Worm (Caenorhabditis elegans) whole organism, young adult: ENCODE data around the gene F16B12.6.

Experiments used
- B0019.2 ChIP-seq: fragments of 200-800 bp; sonication (Bioruptor generic); conservative IDR thresholded peaks from 2 replicates; pipeline ENCODE4 v1.3.6; 2022; ENCODE audit warnings: missing genetic modification reagents, missing genetic modification characterization, missing compliant biosample characterization
- B0035.1 ChIP-seq: sonication (generic microtip); optimal IDR thresholded peaks from 2 replicates; lab custom pipeline; 2016; ENCODE audit warnings: missing genetic modification characterization, mild to moderate bottlenecking, missing compliant biosample characterization, missing genotype, missing genetic modification reagents
- C17E4.6 ChIP-seq: fragments of 200-800 bp; sonication (Bioruptor generic); IDR thresholded peaks from 2 replicates; pipeline ENCODE4 v1.3.6; 2022; ENCODE audit warnings: missing genetic modification reagents, missing genetic modification characterization, missing compliant biosample characterization
- F22D6.2 ChIP-seq: sonication (generic microtip); optimal IDR thresholded peaks from 2 replicates; lab custom pipeline; 2016; ENCODE audit warnings: mild to moderate bottlenecking, missing genetic modification characterization, missing compliant biosample characterization
- F49E8.2 ChIP-seq: sonication (generic microtip); optimal IDR thresholded peaks from 3 replicates; lab custom pipeline; 2017; ENCODE audit warnings: missing genetic modification characterization, mild to moderate bottlenecking, missing compliant biosample characterization, antibody characterized with exemption, moderate library complexity; ENCODE audit not compliant: insufficient read depth
- F52B5.7 ChIP-seq: sonication (generic microtip); optimal IDR thresholded peaks from 2 replicates; lab custom pipeline; 2016; ENCODE audit warnings: mild to moderate bottlenecking, missing genetic modification characterization, missing compliant biosample characterization
- F57A8.1 ChIP-seq: fragments of 200-800 bp; sonication (Bioruptor generic); optimal IDR thresholded peaks from 2 replicates; lab custom pipeline; 2018; ENCODE audit warnings: mild to moderate bottlenecking, missing genetic modification characterization, moderate library complexity, missing compliant biosample characterization
- Y53F4B.3 ChIP-seq: fragments of 200-800 bp; sonication (Bioruptor generic); IDR thresholded peaks from 2 replicates; pipeline ENCODE4 v1.3.6; 2022; ENCODE audit warnings: missing genetic modification reagents, missing genetic modification characterization, missing compliant biosample characterization
- Y53G8AR.9 ChIP-seq: fragments of 200-800 bp; sonication (Bioruptor generic); conservative IDR thresholded peaks from 2 replicates; pipeline ENCODE4 v1.3.6; 2022; ENCODE audit warnings: missing genetic modification reagents, missing genetic modification characterization, missing compliant biosample characterization
- Y56A3A.18 ChIP-seq: fragments of 200-800 bp; sonication (Bioruptor generic); IDR thresholded peaks from 2 replicates; pipeline ENCODE4 v1.3.6; 2022; ENCODE audit warnings: missing genetic modification reagents, missing genetic modification characterization, missing compliant biosample characterization
- Y79H2A.3 ChIP-seq: fragments of 200-800 bp; sonication (Bioruptor generic); conservative IDR thresholded peaks from 2 replicates; pipeline ENCODE4 v1.3.6; 2022; ENCODE audit warnings: missing genetic modification reagents, missing genetic modification characterization, missing compliant biosample characterization
- Y95B8A.8 ChIP-seq: fragments of 200-800 bp; sonication (Bioruptor generic); IDR thresholded peaks from 2 replicates; pipeline ENCODE4 v1.3.6; 2022; ENCODE audit warnings: missing genetic modification reagents, missing genetic modification characterization, missing compliant biosample characterization
- ama-1 ChIP-seq, 3 experiments: fragments of 150-350 bp in 1 of 3; sonication (generic microtip) in 2 of 3; optimal IDR thresholded peaks; 2 replicates each; lab custom pipeline; 2014 to 2018; ENCODE audit warnings: missing biosample characterization in 2 of 3, missing genetic modification characterization in 2 of 3, missing genetic modification reagents in 2 of 3
- atf-7 ChIP-seq: sonication (generic microtip); optimal IDR thresholded peaks from 2 replicates; lab custom pipeline; 2017; ENCODE audit warnings: mild to moderate bottlenecking, missing genetic modification characterization, missing compliant biosample characterization
- attf-3 ChIP-seq: fragments of 200-800 bp; sonication (Bioruptor generic); conservative IDR thresholded peaks from 2 replicates; pipeline ENCODE4 v1.3.6; 2022; ENCODE audit warnings: missing genetic modification reagents, missing genetic modification characterization, missing compliant biosample characterization
- attf-5 ChIP-seq: fragments of 200-800 bp; sonication (Bioruptor generic); optimal IDR thresholded peaks from 2 replicates; lab custom pipeline; 2018; ENCODE audit warnings: mild to moderate bottlenecking, missing genetic modification characterization, missing compliant biosample characterization
- attf-6 ChIP-seq: fragments of 200-800 bp; sonication (Bioruptor generic); IDR thresholded peaks from 2 replicates; pipeline ENCODE4 v1.3.6; 2022; ENCODE audit warnings: missing genetic modification reagents, missing genetic modification characterization, missing compliant biosample characterization
- cebp-2 ChIP-seq: fragments of 200-800 bp; sonication (Bioruptor generic); IDR thresholded peaks from 2 replicates; pipeline ENCODE4 v1.3.6; 2022; ENCODE audit warnings: missing genetic modification characterization, missing compliant biosample characterization
- ceh-58 ChIP-seq: fragments of 200-800 bp; sonication (Bioruptor generic); IDR thresholded peaks from 2 replicates; pipeline ENCODE4 v1.3.6; 2022; ENCODE audit warnings: missing genetic modification characterization, missing compliant biosample characterization
- dpl-1 ChIP-seq: fragments of 150-350 bp; optimal IDR thresholded peaks from 2 replicates; lab custom pipeline; 2014; ENCODE audit warnings: missing biosample characterization, missing genetic modification reagents, missing genetic modification characterization
- efl-1 ChIP-seq: fragments of 150-350 bp; optimal IDR thresholded peaks from 2 replicates; lab custom pipeline; 2014; ENCODE audit warnings: missing biosample characterization, missing genetic modification reagents, missing genetic modification characterization
- egl-44 ChIP-seq: fragments of 200-800 bp; sonication (Bioruptor generic); IDR thresholded peaks from 2 replicates; pipeline ENCODE4 v1.3.6; 2022; ENCODE audit warnings: missing genetic modification reagents, missing genetic modification characterization, missing compliant biosample characterization
- gei-17 ChIP-seq: fragments of 200-800 bp; sonication (Bioruptor generic); optimal IDR thresholded peaks from 2 replicates; lab custom pipeline; 2018; ENCODE audit warnings: mild to moderate bottlenecking, missing genetic modification characterization, missing compliant biosample characterization
- hmg-1.2 ChIP-seq: fragments of 200-800 bp; sonication (Bioruptor generic); IDR thresholded peaks from 2 replicates; pipeline ENCODE4 v1.3.6; 2022; ENCODE audit warnings: missing genetic modification reagents, missing genetic modification characterization, missing compliant biosample characterization
- hmg-20 ChIP-seq: fragments of 200-800 bp; sonication (Bioruptor generic); IDR thresholded peaks from 2 replicates; pipeline ENCODE4 v1.3.6; 2022; ENCODE audit warnings: missing genetic modification reagents, missing genetic modification characterization, missing compliant biosample characterization
- hsf-1 ChIP-seq: fragments of 200-800 bp; sonication (Bioruptor generic); IDR thresholded peaks from 2 replicates; pipeline ENCODE4 v1.3.6; 2022; ENCODE audit warnings: missing genetic modification reagents, missing genetic modification characterization, missing compliant biosample characterization
- let-526 ChIP-seq: fragments of 200-800 bp; sonication (Bioruptor generic); IDR thresholded peaks from 2 replicates; pipeline ENCODE4 v1.3.6; 2022; ENCODE audit warnings: missing genetic modification reagents, missing genetic modification characterization, missing compliant biosample characterization
- let-607 ChIP-seq, 2 experiments: fragments of 200-800 bp in 1 of 2; sonication (Bioruptor generic) in 1 of 2; sonication (generic microtip) in 1 of 2; optimal IDR thresholded peaks; 2 replicates each; lab custom pipeline; 2016 to 2018; ENCODE audit warnings: mild to moderate bottlenecking in 2 of 2, missing compliant biosample characterization in 2 of 2, missing genetic modification characterization in 2 of 2, moderate library complexity in 2 of 2, missing genotype in 1 of 2
- lin-54 ChIP-seq: fragments of 200-800 bp; sonication (Bioruptor generic); optimal IDR thresholded peaks from 2 replicates; lab custom pipeline; 2018; ENCODE audit warnings: mild to moderate bottlenecking, missing genetic modification characterization, missing compliant biosample characterization
- lsl-1 ChIP-seq: fragments of 200-800 bp; sonication (Bioruptor generic); optimal IDR thresholded peaks from 2 replicates; lab custom pipeline; 2018; ENCODE audit warnings: mild to moderate bottlenecking, missing genetic modification characterization, moderate library complexity, missing compliant biosample characterization
- madf-10 ChIP-seq: sonication (generic microtip); optimal IDR thresholded peaks from 2 replicates; lab custom pipeline; 2016; ENCODE audit warnings: mild to moderate bottlenecking, missing genetic modification characterization, missing compliant biosample characterization
- nfya-1 ChIP-seq: sonication (generic microtip); optimal IDR thresholded peaks from 2 replicates; lab custom pipeline; 2017; ENCODE audit warnings: antibody characterized with exemption, missing compliant biosample characterization, missing genetic modification characterization, borderline replicate concordance; ENCODE audit not compliant: insufficient read depth
- nfya-2 ChIP-seq: fragments of 200-800 bp; sonication (Bioruptor generic); IDR thresholded peaks from 2 replicates; pipeline ENCODE4 v1.3.6; 2022; ENCODE audit warnings: missing genetic modification reagents, missing genetic modification characterization, missing compliant biosample characterization
- nhr-120 ChIP-seq: fragments of 200-800 bp; sonication (Bioruptor generic); IDR thresholded peaks from 2 replicates; pipeline ENCODE4 v1.3.6; 2022; ENCODE audit warnings: missing genetic modification characterization, missing compliant biosample characterization
- nhr-27 ChIP-seq: fragments of 200-800 bp; sonication (Bioruptor generic); optimal IDR thresholded peaks from 2 replicates; lab custom pipeline; 2018; ENCODE audit warnings: mild to moderate bottlenecking, missing genetic modification characterization, moderate library complexity, missing compliant biosample characterization
- nhr-80 ChIP-seq: sonication (generic microtip); optimal IDR thresholded peaks from 2 replicates; lab custom pipeline; 2016; ENCODE audit warnings: missing genetic modification characterization, missing compliant biosample characterization
- nhr-90 ChIP-seq: sonication (generic microtip); optimal IDR thresholded peaks from 2 replicates; lab custom pipeline; 2016; ENCODE audit warnings: missing genotype, mild to moderate bottlenecking, missing genetic modification characterization, missing compliant biosample characterization
- rcor-1 ChIP-seq: fragments of 200-800 bp; sonication (Bioruptor generic); IDR thresholded peaks from 2 replicates; pipeline ENCODE4 v1.3.6; 2022; ENCODE audit warnings: missing genetic modification reagents, missing genetic modification characterization, missing compliant biosample characterization
- repo-1 ChIP-seq: sonication (generic microtip); optimal IDR thresholded peaks from 2 replicates; lab custom pipeline; 2017; ENCODE audit warnings: mild to moderate bottlenecking, missing genetic modification characterization, missing compliant biosample characterization
- rpc-1 ChIP-seq, 2 experiments: fragments of 150-350 bp in 1 of 2; sonication (generic microtip) in 1 of 2; optimal IDR thresholded peaks; 2 replicates each; lab custom pipeline; 2014 to 2018; ENCODE audit warnings: missing biosample characterization in 1 of 2, missing genetic modification characterization in 1 of 2, missing genetic modification reagents in 1 of 2, missing genotype in 1 of 2
- sdz-38 ChIP-seq: sonication (generic microtip); optimal IDR thresholded peaks from 2 replicates; lab custom pipeline; 2016; ENCODE audit warnings: missing genotype, missing genetic modification characterization, missing compliant biosample characterization
- snpc-1.1 ChIP-seq: sonication (generic microtip); optimal IDR thresholded peaks from 2 replicates; lab custom pipeline; 2017; ENCODE audit warnings: missing genetic modification characterization, mild to moderate bottlenecking, missing compliant biosample characterization, antibody characterized with exemption, moderate library complexity, missing genotype, missing genetic modification reagents; ENCODE audit not compliant: insufficient read depth
- snpc-3.4 ChIP-seq: sonication (generic microtip); optimal IDR thresholded peaks from 2 replicates; lab custom pipeline; 2017; ENCODE audit warnings: missing genetic modification characterization, mild to moderate bottlenecking, missing compliant biosample characterization, antibody characterized with exemption, moderate library complexity, missing genotype, missing genetic modification reagents
- somi-1 ChIP-seq: fragments of 200-800 bp; sonication (Bioruptor generic); optimal IDR thresholded peaks from 2 replicates; lab custom pipeline; 2018; ENCODE audit warnings: mild to moderate bottlenecking, missing genetic modification characterization, missing compliant biosample characterization
- tbp1 ChIP-seq: fragments of 200-800 bp; sonication (Bioruptor generic); optimal IDR thresholded peaks from 2 replicates; lab custom pipeline; 2018; ENCODE audit warnings: mild to moderate bottlenecking, missing genetic modification characterization, missing compliant biosample characterization
- ztf-18 ChIP-seq: sonication (generic microtip); optimal IDR thresholded peaks from 2 replicates; lab custom pipeline; 2016; ENCODE audit warnings: missing genotype, mild to moderate bottlenecking, missing genetic modification characterization, missing compliant biosample characterization
- ztf-28 ChIP-seq: fragments of 200-800 bp; sonication (Bioruptor generic); IDR thresholded peaks from 2 replicates; pipeline ENCODE4 v1.3.6; 2022; ENCODE audit warnings: missing genetic modification reagents, missing genetic modification characterization, missing compliant biosample characterization
- ztf-6 ChIP-seq: fragments of 200-800 bp; sonication (Bioruptor generic); IDR thresholded peaks from 2 replicates; pipeline ENCODE4 v1.3.6; 2022; ENCODE audit warnings: missing genetic modification reagents, missing genetic modification characterization, missing compliant biosample characterization

The F16B12.6 gene

DNA sequence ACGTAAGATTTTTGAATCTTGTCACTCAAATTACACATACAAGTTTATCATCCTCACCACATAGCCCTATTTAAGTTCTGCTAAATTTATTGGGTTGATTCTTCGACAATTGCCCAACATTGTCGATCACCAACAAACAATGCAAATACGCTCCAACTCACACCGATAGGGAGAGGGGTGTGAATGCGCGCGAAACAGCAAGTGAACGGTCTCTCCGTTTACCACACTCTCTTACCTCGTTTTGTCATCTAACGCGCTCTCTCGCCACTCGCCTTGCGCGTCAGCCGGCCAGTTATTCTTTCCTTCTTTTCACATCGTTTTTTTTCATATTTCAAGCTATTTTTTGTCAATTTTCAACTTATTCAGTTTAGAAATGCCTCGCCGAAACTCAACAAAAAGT is at the start of gene F16B12.6:
Gene F16B12.6, plus strand, starts transcription at position 331 of the 400 bp plus-strand sequence.
- no peak for TF ChIP-seq F57A8.1 (GFP tag; lab: Kevin White, UChicago)
- TF ChIP-seq F52B5.7 (tag; lab: Kevin White, UChicago): no peak
- TF ChIP-seq B0035.1 (tag; lab: Kevin White, UChicago): no peak
- no peak for TF ChIP-seq B0019.2 (GFP tag; lab: Robert Waterston, UW)
- no peak for TF ChIP-seq Y53G8AR.9 (GFP tag; lab: Robert Waterston, UW)
- no peak for TF ChIP-seq nhr-27 (tag; lab: Kevin White, UChicago)
- no peak for TF ChIP-seq F49E8.2 (tag; lab: Kevin White, UChicago)
- peak; percentile 60 for TF ChIP-seq nhr-80 (tag; lab: Kevin White, UChicago)
- TF ChIP-seq tbp1 (GFP tag; lab: Kevin White, UChicago): peak; percentile 38
- no peak for TF ChIP-seq attf-6 (GFP tag; lab: Robert Waterston, UW)
- peak; percentile 17 for TF ChIP-seq repo-1 (tag; lab: Kevin White, UChicago)
- TF ChIP-seq Y79H2A.3 (GFP tag; lab: Robert Waterston, UW): no peak
- TF ChIP-seq sdz-38 (tag; lab: Kevin White, UChicago): no peak
- no peak for TF ChIP-seq hmg-20 (GFP tag; lab: Robert Waterston, UW)
- no peak for TF ChIP-seq somi-1
- TF ChIP-seq dpl-1 (GFP tag; lab: Kevin White, UChicago): peak; percentile 43
- peak; percentile 28 for TF ChIP-seq lin-54 (GFP tag; lab: Kevin White, UChicago)
- no peak for TF ChIP-seq nhr-120 (GFP tag; lab: Robert Waterston, UW)
- TF ChIP-seq nfya-1: no peak
- peak; percentile 91 for TF ChIP-seq hmg-1.2 (GFP tag; lab: Robert Waterston, UW)
- no peak for TF ChIP-seq Y53F4B.3 (GFP tag; lab: Robert Waterston, UW)
- no peak for TF ChIP-seq ceh-58 (GFP tag; lab: Robert Waterston, UW)
- TF ChIP-seq madf-10: peak; percentile 31
- TF ChIP-seq Y56A3A.18 (GFP tag; lab: Robert Waterston, UW): 0 out of 2 replicates have a peak, but pooled peaks have one; percentile 32
- no peak for TF ChIP-seq atf-7
- no peak for TF ChIP-seq rpc-1 (optimal IDR thresholded peaks at IDR 0.05; lab: Kevin White, UChicago)
- no peak for TF ChIP-seq rpc-1 (tag; optimal IDR thresholded peaks at IDR 0.05; lab: Kevin White, UChicago)
- TF ChIP-seq ama-1 (optimal IDR thresholded peaks at IDR 0.05; lab: Kevin White, UChicago): no peak
- TF ChIP-seq ama-1 (GFP tag; optimal IDR thresholded peaks at IDR 0.05; lab: Kevin White, UChicago): no peak
- TF ChIP-seq egl-44: no peak
- TF ChIP-seq F22D6.2 (tag; lab: Kevin White, UChicago): no peak
- no peak for TF ChIP-seq nfya-2 (GFP tag; lab: Robert Waterston, UW)
- TF ChIP-seq hsf-1 (GFP tag; lab: Robert Waterston, UW): no peak
- peak in 1 of 2 experiments; percentile 5 for TF ChIP-seq let-607 (tag; optimal IDR thresholded peaks at IDR 0.05; lab: Kevin White, UChicago)
- peak; percentile 42; the same call in 1 of the 2 replicates for TF ChIP-seq rcor-1
- no peak for TF ChIP-seq let-526 (GFP tag; lab: Robert Waterston, UW)
- TF ChIP-seq snpc-1.1 (tag; lab: Kevin White, UChicago): no peak
- TF ChIP-seq efl-1 (GFP tag; lab: Kevin White, UChicago): peak; percentile 61
- TF ChIP-seq Y95B8A.8 (GFP tag; lab: Robert Waterston, UW): no peak
- TF ChIP-seq ztf-18 (tag; lab: Kevin White, UChicago): peak; percentile 37
- no peak for TF ChIP-seq C17E4.6 (GFP tag; lab: Robert Waterston, UW)
- TF ChIP-seq cebp-2 (GFP tag; lab: Robert Waterston, UW): no peak
- no peak for TF ChIP-seq ztf-28 (GFP tag; lab: Robert Waterston, UW)
- TF ChIP-seq gei-17: no peak
- TF ChIP-seq attf-5 (GFP tag; lab: Kevin White, UChicago): peak; percentile 92
- TF ChIP-seq attf-3 (GFP tag; lab: Robert Waterston, UW): no peak
- TF ChIP-seq ztf-6 (GFP tag; lab: Robert Waterston, UW): no peak
- no peak for TF ChIP-seq nhr-90 (tag; lab: Kevin White, UChicago)
- no peak for TF ChIP-seq snpc-3.4 (tag; lab: Kevin White, UChicago)
- no peak for TF ChIP-seq lsl-1 (GFP tag; lab: Kevin White, UChicago)
